Fruit fly (Drosophila melanogaster): ENCODE measurements around the gene dop.

The dop gene

dm6 chr3L:15532368-15533030, 33.3 kb upstream of the dop start (continued):
- no peak for TF ChIP-seq vnd (GFP tag; IDR thresholded peaks at IDR 0.05; ENCODE audit: partially characterized antibody)
- TF ChIP-seq kni (GFP tag; optimal IDR thresholded peaks at IDR 0.05) = peak; percentile 27
- peak; percentile 2 for TF ChIP-seq Hsf (GFP tag; optimal IDR thresholded peaks at IDR 0.05)
- 0 out of 3 replicates have a peak, but pooled peaks have one; percentile 43 for TF ChIP-seq CG11456 (GFP tag; IDR thresholded peaks at IDR 0.05)
- TF ChIP-seq HLH54F (GFP tag; optimal IDR thresholded peaks at IDR 0.05) = no peak
- peak; percentile 70 for TF ChIP-seq Drgx (GFP tag; IDR thresholded peaks at IDR 0.05)
- peak; percentile 34 for TF ChIP-seq Blimp-1 (GFP tag; optimal IDR thresholded peaks at IDR 0.05)
- TF ChIP-seq sob (GFP tag; IDR thresholded peaks at IDR 0.05) = 0 out of 2 replicates have a peak, but pooled peaks have one; percentile 34
- peak; percentile 32; the same call in 1 of the 2 replicates for TF ChIP-seq wor (GFP tag; IDR thresholded peaks at IDR 0.05)
- peak; percentile 63 for TF ChIP-seq slbo (GFP tag; IDR thresholded peaks at IDR 0.05)
- TF ChIP-seq Bgb (GFP tag; IDR thresholded peaks at IDR 0.05; ENCODE audit: partially characterized antibody) = peak; percentile 32; the same call in 1 of the 2 replicates
- no peak for TF ChIP-seq Mrtf (GFP tag; IDR thresholded peaks at IDR 0.05)
- TF ChIP-seq sisA (GFP tag; IDR thresholded peaks at IDR 0.05) = peak; percentile 42
- peak; percentile 86; the same call in 2 of the 4 replicates for TF ChIP-seq chinmo (GFP tag; IDR thresholded peaks at IDR 0.05; ENCODE audit: partially characterized antibody)
- TF ChIP-seq esg (GFP tag; conservative IDR thresholded peaks at IDR 0.05) = peak; percentile 55
- no peak for TF ChIP-seq Fer2 (tag; optimal IDR thresholded peaks at IDR 0.05)
- no peak for TF ChIP-seq PHDP (tag; optimal IDR thresholded peaks at IDR 0.05)
- TF ChIP-seq dmrt99B (tag; optimal IDR thresholded peaks at IDR 0.05) = peak; percentile 63
- TF ChIP-seq az2 (GFP tag; optimal IDR thresholded peaks at IDR 0.05) = peak; percentile 16
- peak; percentile 16 for TF ChIP-seq Atf-2 (GFP tag; optimal IDR thresholded peaks at IDR 0.05)
- TF ChIP-seq Fer3 (tag; optimal IDR thresholded peaks at IDR 0.05) = peak; percentile 16
- TF ChIP-seq Pdp1 (GFP tag; optimal IDR thresholded peaks at IDR 0.05) = peak in 1 of 2 experiments; percentile 32
- no peak for TF ChIP-seq Neu2 (GFP tag; optimal IDR thresholded peaks at IDR 0.05; ENCODE audit: borderline replicate concordance)
- TF ChIP-seq maf-S (GFP tag; optimal IDR thresholded peaks at IDR 0.05) = no peak
- TF ChIP-seq CG7372 (GFP tag; IDR thresholded peaks at IDR 0.05) = peak; percentile 23; the same call in 1 of the 2 replicates
- TF ChIP-seq HmgZ (tag; optimal IDR thresholded peaks at IDR 0.05) = peak; percentile 2
- peak; percentile 54 for TF ChIP-seq CG7556 (GFP tag; optimal IDR thresholded peaks at IDR 0.05)
- peak in 1 of 2 experiments; percentile 29 for TF ChIP-seq Hr78 (GFP tag; optimal IDR thresholded peaks at IDR 0.05)
- TF ChIP-seq croc (GFP tag; conservative IDR thresholded peaks at IDR 0.05) = no peak
- no peak for TF ChIP-seq CG15479 (GFP tag; optimal IDR thresholded peaks at IDR 0.05)
- no peak for TF ChIP-seq yki (optimal IDR thresholded peaks at IDR 0.05)
- TF ChIP-seq CG17328 (GFP tag; IDR thresholded peaks at IDR 0.05) = peak; percentile 34; the same call in 1 of the 2 replicates
- peak; percentile 24; the same call in 1 of the 2 replicates for TF ChIP-seq CG10959 (GFP tag; IDR thresholded peaks at IDR 0.05)
- TF ChIP-seq mld (GFP tag; IDR thresholded peaks at IDR 0.05; ENCODE audit: partially characterized antibody) = no peak
- peak; percentile 27; the same call in 1 of the 2 replicates for TF ChIP-seq klu (GFP tag; IDR thresholded peaks at IDR 0.05)
- no peak for TF ChIP-seq salm (tag; optimal IDR thresholded peaks at IDR 0.05)
- no peak for TF ChIP-seq caup (GFP tag; optimal IDR thresholded peaks at IDR 0.05; ENCODE audit: severe bottlenecking)
- TF ChIP-seq MESR4 (GFP tag; optimal IDR thresholded peaks at IDR 0.05) = no peak
- peak; percentile 15 for TF ChIP-seq Abd-B (GFP tag; optimal IDR thresholded peaks at IDR 0.05)
- 0 out of 2 replicates have a peak, but pooled peaks have one; percentile 28 for TF ChIP-seq danr (GFP tag; IDR thresholded peaks at IDR 0.05)
- TF ChIP-seq CG8924 (tag; optimal IDR thresholded peaks at IDR 0.05) = peak; percentile 17
- no peak for TF ChIP-seq pan (optimal IDR thresholded peaks at IDR 0.05)
- TF ChIP-seq pan (GFP tag; optimal IDR thresholded peaks at IDR 0.05 in 1 of 2, IDR thresholded peaks at IDR 0.05 in 1 of 2) = peak in 1 of 2 experiments; percentile 72
- no peak for TF ChIP-seq CG2120 (GFP tag; optimal IDR thresholded peaks at IDR 0.05)
- TF ChIP-seq CG11247 (GFP tag; IDR thresholded peaks at IDR 0.05) = 0 out of 2 replicates have a peak, but pooled peaks have one; percentile 18
- TF ChIP-seq CG8388 (GFP tag; optimal IDR thresholded peaks at IDR 0.05) = no peak
- no peak for TF ChIP-seq prd (optimal IDR thresholded peaks at IDR 0.05)
- peak; percentile 70 for TF ChIP-seq prd (GFP tag; IDR thresholded peaks at IDR 0.05)
- TF ChIP-seq gsb-n (tag; optimal IDR thresholded peaks at IDR 0.05) = peak; percentile 73

All from whole organism, embryonic.